Worm (Caenorhabditis elegans) whole organism, early embryonic: ENCODE results near the gene T22B7.3.

Source experiments
- ama-1 ChIP-seq: fragments of 150-350 bp; optimal IDR thresholded peaks from 2 replicates; lab custom pipeline; 2014
- ceh-13 ChIP-seq: fragments of 200-800 bp; sonication (Bioruptor generic); optimal IDR thresholded peaks from 2 replicates; lab custom pipeline; 2018; ENCODE audit warnings: mild to moderate bottlenecking, missing genetic modification characterization, missing compliant biosample characterization
- flt-1 ChIP-seq: fragments of 200-800 bp; sonication (Bioruptor generic); IDR thresholded peaks from 2 replicates; pipeline ENCODE4 v1.3.6; 2022; ENCODE audit warnings: missing genetic modification characterization, missing compliant biosample characterization
- hmbx-1 ChIP-seq: sonication (generic microtip); optimal IDR thresholded peaks from 2 replicates; lab custom pipeline; 2016; ENCODE audit warnings: mild to moderate bottlenecking, missing genetic modification characterization, missing compliant biosample characterization
- hnd-1 ChIP-seq: sonication (generic microtip); optimal IDR thresholded peaks from 2 replicates; lab custom pipeline; 2016; ENCODE audit warnings: missing genetic modification characterization, missing compliant biosample characterization
- scrt-1 ChIP-seq: fragments of 200-800 bp; sonication (Bioruptor generic); IDR thresholded peaks from 2 replicates; pipeline ENCODE4 v1.3.6; 2022; ENCODE audit warnings: missing genetic modification characterization, missing compliant biosample characterization
- sea-1 ChIP-seq: fragments of 200-800 bp; sonication (Bioruptor generic); conservative IDR thresholded peaks from 2 replicates; pipeline ENCODE4 v1.3.6; 2022; ENCODE audit warnings: missing genetic modification characterization, missing compliant biosample characterization
- tbx-37 ChIP-seq: fragments of 200-800 bp; sonication (Bioruptor generic); conservative IDR thresholded peaks from 2 replicates; pipeline ENCODE4 v1.3.6; 2022; ENCODE audit warnings: missing genetic modification reagents, missing genetic modification characterization, missing compliant biosample characterization
- tra-4 ChIP-seq: sonication (generic microtip); optimal IDR thresholded peaks from 2 replicates; lab custom pipeline; 2017; ENCODE audit warnings: missing genetic modification characterization, missing compliant biosample characterization

- TF ChIP-seq flt-1 (GFP tag; lab: Robert Waterston, UW): no peak
- TF ChIP-seq tra-4 (tag; lab: Kevin White, UChicago): no peak
- no peak for TF ChIP-seq tbx-37 (GFP tag; lab: Robert Waterston, UW)
- TF ChIP-seq ceh-13: no peak
- no peak for TF ChIP-seq ama-1 (lab: Kevin White, UChicago)
- TF ChIP-seq sea-1 (GFP tag; lab: Robert Waterston, UW): no peak
- TF ChIP-seq scrt-1 (GFP tag; lab: Robert Waterston, UW): no peak
- no peak for TF ChIP-seq hnd-1 (tag; lab: Kevin White, UChicago)
- no peak for TF ChIP-seq hmbx-1
Observed at ce11 chrX:5641315-5641714, 5.9 kb upstream of the T22B7.3 start, which contains the start of gene T22B7.4.
